Worm (Caenorhabditis elegans) whole organism, late embryonic: ENCODE results near the gene clec-181.

Source experiments
- C08G9.2 ChIP-seq: sonication (generic microtip); optimal IDR thresholded peaks from 2 replicates; lab custom pipeline; 2016; ENCODE audit warnings: mild to moderate bottlenecking, missing genetic modification characterization, moderate library complexity, missing compliant biosample characterization
- C38D4.7 ChIP-seq: fragments of 200-800 bp; sonication (Bioruptor generic); optimal IDR thresholded peaks from 2 replicates; lab custom pipeline; 2018; ENCODE audit warnings: mild to moderate bottlenecking, missing genetic modification characterization, moderate library complexity, missing compliant biosample characterization
- F13H6.1 ChIP-seq: sonication (generic microtip); optimal IDR thresholded peaks from 2 replicates; lab custom pipeline; 2016; ENCODE audit warnings: missing genetic modification characterization, missing compliant biosample characterization
- K09A11.1 ChIP-seq: sonication (generic microtip); optimal IDR thresholded peaks from 2 replicates; lab custom pipeline; 2017; ENCODE audit warnings: antibody characterized with exemption, mild to moderate bottlenecking, missing genetic modification characterization, missing compliant biosample characterization; ENCODE audit not compliant: insufficient read depth
- T23F11.4 ChIP-seq: fragments of 200-800 bp; sonication (Bioruptor generic); optimal IDR thresholded peaks from 2 replicates; lab custom pipeline; 2018; ENCODE audit warnings: mild to moderate bottlenecking, missing genetic modification characterization, missing compliant biosample characterization
- Y22D7AL.16 ChIP-seq: sonication (generic microtip); optimal IDR thresholded peaks from 2 replicates; lab custom pipeline; 2016; ENCODE audit warnings: missing genetic modification characterization, missing compliant biosample characterization
- ahr-1 ChIP-seq: sonication (generic microtip); optimal IDR thresholded peaks from 2 replicates; lab custom pipeline; 2016; ENCODE audit warnings: missing genetic modification characterization, missing compliant biosample characterization
- ama-1 ChIP-seq: fragments of 150-350 bp; optimal IDR thresholded peaks from 2 replicates; lab custom pipeline; 2014
- ceh-2 ChIP-seq: sonication (generic microtip); optimal IDR thresholded peaks from 2 replicates; lab custom pipeline; 2016; ENCODE audit warnings: missing genotype, missing genetic modification characterization, missing compliant biosample characterization
- ceh-22 ChIP-seq: sonication (generic microtip); optimal IDR thresholded peaks from 2 replicates; lab custom pipeline; 2017; ENCODE audit warnings: missing biosample characterization, missing genetic modification characterization
- ceh-34 ChIP-seq: sonication (generic microtip); optimal IDR thresholded peaks from 2 replicates; lab custom pipeline; 2016; ENCODE audit warnings: mild to moderate bottlenecking, missing genetic modification characterization, missing compliant biosample characterization
- che-1 ChIP-seq: sonication (generic microtip); optimal IDR thresholded peaks from 2 replicates; lab custom pipeline; 2016; ENCODE audit warnings: mild to moderate bottlenecking, missing genetic modification characterization, missing compliant biosample characterization
- dve-1 ChIP-seq: sonication (generic microtip); optimal IDR thresholded peaks from 2 replicates; lab custom pipeline; 2017; ENCODE audit warnings: antibody characterized with exemption, mild to moderate bottlenecking, missing genetic modification characterization, missing compliant biosample characterization
- elt-4 ChIP-seq: sonication (generic microtip); optimal IDR thresholded peaks from 2 replicates; lab custom pipeline; 2016; ENCODE audit warnings: missing genetic modification characterization, missing compliant biosample characterization
- ets-4 ChIP-seq: sonication (generic microtip); optimal IDR thresholded peaks from 2 replicates; lab custom pipeline; 2016; ENCODE audit warnings: missing genetic modification characterization, missing compliant biosample characterization
- eyg-1 ChIP-seq: sonication (generic microtip); optimal IDR thresholded peaks from 2 replicates; lab custom pipeline; 2016; ENCODE audit warnings: missing genotype, missing genetic modification characterization, missing compliant biosample characterization
- fax-1 ChIP-seq: sonication (generic microtip); optimal IDR thresholded peaks from 2 replicates; lab custom pipeline; 2016; ENCODE audit warnings: missing genotype, missing genetic modification characterization, missing compliant biosample characterization
- hlh-30 ChIP-seq: sonication (generic microtip); optimal IDR thresholded peaks from 2 replicates; lab custom pipeline; 2017; ENCODE audit warnings: antibody characterized with exemption, missing genetic modification characterization, missing compliant biosample characterization; ENCODE audit not compliant: insufficient read depth
- lim-6 ChIP-seq: sonication (generic microtip); optimal IDR thresholded peaks from 2 replicates; lab custom pipeline; 2016; ENCODE audit warnings: missing genetic modification characterization, missing compliant biosample characterization
- lin-11 ChIP-seq: fragments of 200-800 bp; sonication (Bioruptor generic); optimal IDR thresholded peaks from 2 replicates; lab custom pipeline; 2018; ENCODE audit warnings: mild to moderate bottlenecking, missing genetic modification characterization, missing compliant biosample characterization
- madf-2 ChIP-seq: sonication (generic microtip); optimal IDR thresholded peaks from 2 replicates; lab custom pipeline; 2017; ENCODE audit warnings: missing genetic modification characterization, missing compliant biosample characterization
- mec-3 ChIP-seq: sonication (generic microtip); optimal IDR thresholded peaks from 2 replicates; lab custom pipeline; 2016; ENCODE audit warnings: borderline replicate concordance, missing genetic modification characterization, missing compliant biosample characterization
- nfya-1 ChIP-seq: sonication (generic microtip); optimal IDR thresholded peaks from 2 replicates; lab custom pipeline; 2017; ENCODE audit warnings: missing genetic modification characterization, mild to moderate bottlenecking, missing compliant biosample characterization, antibody characterized with exemption, moderate library complexity
- nhr-11 ChIP-seq: fragments of 150-350 bp; optimal IDR thresholded peaks from 2 replicates; lab custom pipeline; 2014; ENCODE audit warnings: missing biosample characterization, missing genetic modification characterization
- nhr-232 ChIP-seq: sonication (generic microtip); optimal IDR thresholded peaks from 2 replicates; lab custom pipeline; 2016; ENCODE audit warnings: missing genetic modification characterization, missing compliant biosample characterization
- npax-4 ChIP-seq: sonication (generic microtip); optimal IDR thresholded peaks from 2 replicates; lab custom pipeline; 2016; ENCODE audit warnings: missing genetic modification characterization, missing compliant biosample characterization
- pag-3 ChIP-seq: sonication (generic microtip); optimal IDR thresholded peaks from 2 replicates; lab custom pipeline; 2016; ENCODE audit warnings: missing compliant biosample characterization, missing genetic modification characterization, borderline replicate concordance
- pha-4 ChIP-seq: fragments of 150-350 bp; optimal IDR thresholded peaks from 2 replicates; lab custom pipeline; 2018; ENCODE audit warnings: missing biosample characterization, missing genetic modification reagents, missing genetic modification characterization
- pqm-1 ChIP-seq: sonication (generic microtip); optimal IDR thresholded peaks from 2 replicates; lab custom pipeline; 2016; ENCODE audit warnings: missing genetic modification characterization, missing compliant biosample characterization
- pros-1 ChIP-seq: fragments of 150-350 bp; optimal IDR thresholded peaks from 2 replicates; lab custom pipeline; 2014; ENCODE audit warnings: missing biosample characterization, missing genetic modification reagents, missing genetic modification characterization
- ref-2 ChIP-seq: sonication (generic microtip); optimal IDR thresholded peaks from 2 replicates; lab custom pipeline; 2016; ENCODE audit warnings: missing genetic modification characterization, missing compliant biosample characterization
- sdc-2 ChIP-seq: sonication (generic microtip); optimal IDR thresholded peaks from 2 replicates; lab custom pipeline; 2016; ENCODE audit warnings: missing genotype, missing genetic modification characterization, missing compliant biosample characterization
- sox-2 ChIP-seq: fragments of 200-800 bp; sonication (Bioruptor generic); IDR thresholded peaks from 2 replicates; pipeline ENCODE4 v1.3.6; 2022; ENCODE audit warnings: missing genetic modification reagents, missing genetic modification characterization, missing compliant biosample characterization
- tbx-7 ChIP-seq: sonication (generic microtip); optimal IDR thresholded peaks from 2 replicates; lab custom pipeline; 2016; ENCODE audit warnings: missing genotype, missing genetic modification characterization, missing compliant biosample characterization
- ttx-3 ChIP-seq: sonication (generic microtip); optimal IDR thresholded peaks from 2 replicates; lab custom pipeline; 2016; ENCODE audit warnings: missing genetic modification reagents, missing genetic modification characterization, missing compliant biosample characterization
- unc-3 ChIP-seq, 2 experiments: fragments of 200-800 bp in 1 of 2; sonication (Bioruptor generic) in 1 of 2; sonication (generic microtip) in 1 of 2; conservative IDR thresholded peaks in 1 of 2; optimal IDR thresholded peaks in 1 of 2; 2 replicates each; pipeline versions ENCODE4 v1.3.6 to Lab custom; 2016 to 2022; ENCODE audit warnings: missing compliant biosample characterization in 2 of 2, missing genetic modification characterization in 2 of 2, missing genetic modification reagents in 1 of 2
- unc-55 ChIP-seq: sonication (generic microtip); optimal IDR thresholded peaks from 2 replicates; lab custom pipeline; 2017; ENCODE audit warnings: missing biosample characterization, missing genetic modification reagents, missing genetic modification characterization
- zip-5 ChIP-seq: sonication (generic microtip); optimal IDR thresholded peaks from 2 replicates; lab custom pipeline; 2016; ENCODE audit warnings: missing genetic modification characterization, missing compliant biosample characterization
- ztf-16 ChIP-seq: sonication (generic microtip); optimal IDR thresholded peaks from 2 replicates; lab custom pipeline; 2017; ENCODE audit warnings: missing genetic modification characterization, missing compliant biosample characterization

The clec-181 gene

DNA sequence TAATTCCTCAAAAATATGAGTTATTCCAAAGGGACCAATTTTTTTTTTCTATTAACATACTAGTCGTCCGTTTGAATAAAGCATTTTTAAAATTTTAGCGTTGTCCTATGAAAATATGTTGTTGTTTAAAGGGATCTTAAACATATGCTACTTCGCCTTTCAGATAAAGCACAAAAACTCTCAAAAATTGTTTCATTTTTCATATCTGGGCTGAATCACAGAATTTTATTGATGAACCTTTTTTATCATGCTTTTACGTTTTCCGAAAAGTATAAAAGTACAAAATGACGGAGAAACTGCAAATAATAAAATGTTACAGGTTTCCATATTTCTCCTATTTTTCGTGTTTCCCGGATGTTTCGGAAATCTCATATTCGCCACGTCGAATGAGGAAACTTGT lies at the start of gene clec-181:
Gene clec-181, plus strand, starts transcription at position 301 of the 400 bp plus-strand sequence.
- no peak for TF ChIP-seq pha-4
- TF ChIP-seq ahr-1 (tag; lab: Kevin White, UChicago), result no peak
- TF ChIP-seq ttx-3 (tag; lab: Kevin White, UChicago), result no peak
- TF ChIP-seq tbx-7 (tag; lab: Kevin White, UChicago), result no peak
- no peak for TF ChIP-seq npax-4 (tag; lab: Kevin White, UChicago)
- TF ChIP-seq pqm-1 (tag; lab: Kevin White, UChicago), result no peak
- no peak for TF ChIP-seq ztf-16
- TF ChIP-seq unc-55 (GFP tag; lab: Kevin White, UChicago), result no peak
- TF ChIP-seq ceh-22 (tag; lab: Kevin White, UChicago), result no peak
- no peak for TF ChIP-seq unc-3 (GFP tag; conservative IDR thresholded peaks at IDR 0.05; lab: Robert Waterston, UW)
- no peak for TF ChIP-seq unc-3 (tag; optimal IDR thresholded peaks at IDR 0.05; lab: Kevin White, UChicago)
- no peak for TF ChIP-seq elt-4 (tag; lab: Kevin White, UChicago)
- TF ChIP-seq, all 69 proteins: peak for 0

DNA sequence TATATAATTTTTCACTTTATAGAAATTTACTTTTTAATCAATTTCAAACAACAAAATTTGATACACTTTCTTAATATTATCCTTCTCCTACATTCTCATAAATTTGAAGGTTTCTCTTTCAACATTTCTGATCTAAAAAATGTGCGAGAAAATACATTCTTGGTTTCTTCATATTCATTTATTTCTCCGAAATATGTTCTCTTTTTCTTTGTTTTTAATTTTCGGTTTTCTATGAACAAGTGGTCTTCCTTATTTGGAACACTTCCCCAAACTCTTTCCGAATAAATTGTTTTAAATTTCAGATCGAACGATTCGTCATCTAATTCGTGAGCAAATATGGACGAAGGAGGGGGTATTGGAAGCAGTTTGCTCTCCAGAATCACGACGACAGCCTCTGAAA lies 36.7 kb upstream of the clec-181 start, which contains the start of gene npr-22:
Gene npr-22, plus strand, starts transcription at position 301 of the 400 bp plus-strand sequence.
- no peak for TF ChIP-seq hlh-30
- no peak for TF ChIP-seq ceh-34 (tag; lab: Kevin White, UChicago)
- no peak for TF ChIP-seq nhr-232
- no peak for TF ChIP-seq nhr-11

DNA sequence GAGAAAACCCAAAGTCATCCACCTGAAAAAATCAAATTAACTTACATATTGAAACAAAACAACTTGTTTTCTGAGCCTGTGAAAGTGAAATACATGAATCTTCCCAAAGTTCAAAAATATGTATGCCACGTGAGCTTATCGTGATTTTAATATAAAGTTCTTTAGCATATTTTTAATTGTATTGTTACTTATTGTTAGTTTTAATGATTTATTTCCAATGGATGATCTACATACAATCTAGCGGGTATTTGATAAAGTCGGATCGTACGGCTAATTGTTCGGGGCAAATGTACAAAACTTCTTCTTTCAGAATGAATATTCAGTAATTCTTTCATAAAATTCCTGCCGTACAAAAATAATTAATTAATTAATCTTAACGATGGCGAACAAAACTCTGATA lies 25.6 kb upstream of the clec-181 start, which contains the start of gene Y59H11AM.4:
Gene Y59H11AM.4, minus strand, starts transcription at position 101 of the 400 bp plus-strand sequence.
- TF ChIP-seq mec-3 (tag; lab: Kevin White, UChicago) (no peak), npax-4 (tag; lab: Kevin White, UChicago) (no peak), C08G9.2 (no peak), pag-3 (tag; lab: Kevin White, UChicago) (no peak), ets-4 (tag; lab: Kevin White, UChicago) (no peak), madf-2 (tag; lab: Kevin White, UChicago) (no peak), nfya-1 (no peak), eyg-1 (tag; lab: Kevin White, UChicago) (no peak)

DNA sequence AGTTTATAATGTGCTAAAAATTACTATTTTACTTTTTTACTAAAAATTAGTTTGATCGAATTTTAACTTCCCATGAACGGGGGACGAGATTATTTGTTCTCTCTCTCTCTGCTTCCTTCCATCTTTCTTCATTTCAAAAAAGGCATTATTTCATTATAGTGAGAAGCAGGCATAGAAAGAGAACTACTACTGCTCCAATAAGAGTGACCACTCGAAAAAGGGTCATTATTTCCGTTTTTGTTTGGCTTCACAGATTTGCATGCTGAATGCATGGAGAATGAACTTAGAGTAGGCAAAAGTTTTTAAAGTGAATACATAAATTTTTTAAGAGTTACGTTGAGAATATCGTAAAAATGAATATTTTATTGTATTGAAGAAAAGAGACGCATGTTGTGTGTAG lies 25.1 kb upstream of the clec-181 start:
- TF ChIP-seq Y22D7AL.16 (tag; lab: Kevin White, UChicago) (no peak), ref-2 (tag; lab: Kevin White, UChicago) (no peak), ceh-34 (tag; lab: Kevin White, UChicago) (no peak), lin-11 (tag; lab: Kevin White, UChicago) (no peak), K09A11.1 (tag; lab: Kevin White, UChicago) (no peak), pqm-1 (tag; lab: Kevin White, UChicago) (no peak), fax-1 (tag; lab: Kevin White, UChicago) (no peak), ztf-16 (no peak), ceh-2 (tag; lab: Kevin White, UChicago) (no peak), hlh-30 (no peak), ama-1 (lab: Kevin White, UChicago) (no peak), sox-2 (GFP tag; lab: Robert Waterston, UW) (no peak), T23F11.4 (no peak), F13H6.1 (tag; lab: Kevin White, UChicago) (no peak)

DNA sequence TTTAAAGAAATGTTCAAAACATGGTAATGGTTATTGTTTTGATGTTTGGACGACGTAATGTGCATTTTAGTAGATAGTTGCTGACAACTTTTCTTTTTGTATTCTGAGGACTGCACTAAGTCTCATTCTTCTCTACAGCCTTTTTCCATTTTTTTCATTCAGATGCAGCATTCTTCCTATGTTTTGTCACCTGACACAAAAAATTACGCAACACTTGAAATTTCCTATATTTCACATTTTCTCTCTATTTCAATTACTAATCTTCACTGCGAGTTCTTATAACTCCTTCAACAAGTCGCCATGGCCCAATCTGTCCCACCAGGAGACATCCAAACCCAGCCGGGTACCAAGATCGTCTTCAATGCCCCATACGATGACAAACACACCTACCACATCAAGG lies 24.7 kb upstream of the clec-181 start, which contains the start of gene Y59H11AM.1:
Gene Y59H11AM.1, plus strand, starts transcription at position 301 of the 400 bp plus-strand sequence.
- TF ChIP-seq ama-1 (lab: Kevin White, UChicago) (no peak), ceh-2 (tag; lab: Kevin White, UChicago) (no peak), hlh-30 (no peak), dve-1 (tag; lab: Kevin White, UChicago) (no peak), fax-1 (tag; lab: Kevin White, UChicago) (no peak), zip-5 (no peak), pros-1 (tag; lab: Kevin White, UChicago) (no peak), che-1 (no peak), sdc-2 (tag; lab: Kevin White, UChicago) (no peak), C38D4.7 (GFP tag; lab: Kevin White, UChicago) (no peak), mec-3 (tag; lab: Kevin White, UChicago) (no peak), lim-6 (tag; lab: Kevin White, UChicago) (no peak)
